Fruit fly (Drosophila melanogaster) Kc167 (cell line): ENCODE measurements around the gene CG17300.

Experiments used
- Myc ChIP-seq: fragments of >200 bp; optimal IDR thresholded peaks from 2 replicates; lab custom pipeline; 2017; ENCODE audit warnings: missing external identifiers
- Sin3A ChIP-seq: fragments of >200 bp; optimal IDR thresholded peaks from 2 replicates; lab custom pipeline; 2018; ENCODE audit warnings: missing external identifiers
- h ChIP-seq: fragments of >200 bp; optimal IDR thresholded peaks from 3 replicates; lab custom pipeline; 2018; ENCODE audit warnings: missing external identifiers
- insv ChIP-seq: fragments of >200 bp; optimal IDR thresholded peaks from 3 replicates; lab custom pipeline; 2018; ENCODE audit warnings: missing external identifiers
- psq ChIP-seq: fragments of >200 bp; optimal IDR thresholded peaks from 2 replicates; lab custom pipeline; 2017; ENCODE audit warnings: missing external identifiers
- ttk ChIP-seq: sonication (Bioruptor generic); optimal IDR thresholded peaks from 2 replicates; lab custom pipeline; 2017; ENCODE audit warnings: missing external identifiers

Gene CG17300

DNA sequence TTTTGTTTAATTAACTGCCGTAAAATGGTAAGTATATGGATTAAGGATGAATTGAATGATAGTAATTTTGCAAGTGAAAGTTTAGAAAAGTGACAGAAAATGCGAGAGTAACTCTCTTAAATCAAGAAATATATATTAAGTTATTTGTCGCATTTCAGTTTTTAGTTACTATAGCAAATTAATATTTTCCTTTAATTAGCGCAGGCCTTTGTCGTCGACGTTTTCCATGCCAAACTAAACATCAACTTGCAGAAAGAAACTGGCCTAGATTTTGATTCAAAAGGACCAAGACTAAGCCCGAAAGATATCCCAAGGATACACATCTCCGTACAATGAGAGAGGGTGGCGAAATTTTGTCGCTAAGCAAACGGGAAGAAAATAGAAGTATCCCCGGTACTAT, at the start of gene CG17300:
CG17300 (minus strand) TSS at position 101 of the 400 bp plus-strand sequence.
- TF ChIP-seq ttk (no peak), insv (lab: Kevin White, UChicago) (no peak), psq (no peak), Sin3A (lab: Kevin White, UChicago) (no peak), Myc (lab: Kevin White, UChicago) (no peak), h (lab: Kevin White, UChicago) (no peak)

DNA sequence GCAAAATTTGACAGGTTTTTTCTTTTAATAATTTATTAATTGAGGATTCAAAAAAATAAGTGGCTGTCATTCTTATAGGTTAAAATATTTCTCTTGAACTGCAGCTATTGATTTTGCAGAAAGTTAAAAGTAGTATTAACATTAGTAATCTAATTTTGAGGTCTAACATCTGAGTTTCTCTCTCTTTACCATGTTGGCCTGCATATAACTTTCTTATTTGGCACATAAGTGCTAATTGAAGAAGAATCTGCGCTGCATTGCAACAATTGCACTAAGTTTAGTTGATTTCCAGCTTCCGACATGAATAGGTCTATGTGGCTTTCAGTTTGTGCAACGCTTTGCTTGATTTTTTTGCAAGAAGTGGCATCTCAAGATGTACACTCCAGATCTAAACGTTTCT, 48.9 kb upstream of the CG17300 start, which contains the start of gene CG33262:
CG33262 (plus strand) TSS at position 301 of the 400 bp plus-strand sequence.
- no peak for TF ChIP-seq Myc (lab: Kevin White, UChicago)
- no peak for TF ChIP-seq Sin3A (lab: Kevin White, UChicago)
- no peak for TF ChIP-seq ttk
- no peak for TF ChIP-seq insv (lab: Kevin White, UChicago)
- no peak for TF ChIP-seq h (lab: Kevin White, UChicago)
- no peak for TF ChIP-seq psq

DNA sequence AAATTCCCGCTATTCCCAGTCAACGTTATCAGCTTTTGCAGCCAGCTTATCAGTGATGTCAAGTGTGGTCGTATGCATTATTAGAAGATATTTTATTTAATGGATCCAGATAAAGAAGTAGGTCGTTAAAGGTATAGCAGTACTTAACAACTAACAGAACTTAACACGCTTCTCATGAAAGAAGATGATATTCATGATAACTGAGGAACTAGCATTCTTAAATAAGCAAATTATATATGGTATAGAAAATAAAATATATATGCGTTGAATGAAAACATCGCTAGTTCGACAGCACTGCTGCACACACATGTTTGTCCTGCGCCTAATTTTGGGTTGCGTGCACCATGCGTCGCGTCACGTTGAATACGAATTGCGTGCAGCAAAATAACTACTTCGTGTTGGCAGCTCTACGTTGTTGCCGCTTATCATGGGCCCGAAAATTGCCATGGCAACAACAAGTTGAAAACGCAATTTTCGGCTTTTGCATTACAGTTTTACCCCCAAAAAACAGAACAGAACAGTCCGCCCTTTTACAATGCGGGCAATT, 48.4 kb upstream of the CG17300 start:
- no peak for TF ChIP-seq Sin3A (lab: Kevin White, UChicago)
- no peak for TF ChIP-seq h (lab: Kevin White, UChicago)
- no peak for TF ChIP-seq Myc (lab: Kevin White, UChicago)
- no peak for TF ChIP-seq psq
- TF ChIP-seq insv (lab: Kevin White, UChicago) = no peak
- no peak for TF ChIP-seq ttk

DNA sequence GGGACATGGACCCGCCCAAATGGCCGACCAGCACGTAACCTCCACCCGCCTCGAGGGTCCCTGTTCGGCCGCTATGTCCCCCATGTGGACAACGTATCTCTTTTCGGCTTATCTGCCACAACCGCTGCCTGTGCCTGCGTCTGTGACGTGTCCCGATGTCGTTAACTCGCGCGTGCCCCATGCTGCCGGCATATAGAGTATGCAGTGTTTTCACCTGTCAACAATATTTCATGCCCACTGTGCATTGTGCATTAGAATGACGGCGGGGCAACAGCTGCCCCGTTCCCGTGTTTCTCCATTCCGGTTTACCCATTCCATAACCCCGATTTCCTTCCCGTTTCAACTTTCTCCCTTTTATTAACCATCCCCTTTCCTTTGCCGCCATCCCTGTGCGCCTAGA, 47.8 kb upstream of the CG17300 start:
- TF ChIP-seq insv (lab: Kevin White, UChicago) (no peak), Sin3A (lab: Kevin White, UChicago) (no peak), ttk (no peak), Myc (lab: Kevin White, UChicago) (no peak), h (lab: Kevin White, UChicago) (no peak), psq (no peak)

DNA sequence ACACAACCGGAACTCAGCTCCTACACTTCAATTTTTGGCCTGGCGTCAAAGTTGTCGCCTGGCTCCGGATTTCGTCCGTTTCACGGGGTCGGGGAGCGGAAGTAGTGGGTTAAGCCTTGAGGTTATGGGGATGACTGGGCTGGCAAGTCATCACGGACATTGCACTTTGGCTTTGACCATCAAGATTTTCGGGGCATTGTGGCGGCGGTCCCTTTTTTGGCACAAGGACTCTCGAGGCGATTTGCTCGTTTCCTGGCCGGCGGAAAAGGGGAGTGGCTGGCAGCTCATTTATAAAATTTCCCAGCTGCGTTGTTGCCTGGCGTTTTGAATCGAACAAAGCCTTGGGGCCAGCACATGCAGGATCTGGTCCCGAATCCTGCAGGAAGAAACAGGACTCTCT, 46.1 kb upstream of the CG17300 start:
- no peak for TF ChIP-seq Myc (lab: Kevin White, UChicago)
- no peak for TF ChIP-seq ttk
- TF ChIP-seq h (lab: Kevin White, UChicago) = no peak
- no peak for TF ChIP-seq insv (lab: Kevin White, UChicago)
- TF ChIP-seq psq = no peak
- no peak for TF ChIP-seq Sin3A (lab: Kevin White, UChicago)

DNA sequence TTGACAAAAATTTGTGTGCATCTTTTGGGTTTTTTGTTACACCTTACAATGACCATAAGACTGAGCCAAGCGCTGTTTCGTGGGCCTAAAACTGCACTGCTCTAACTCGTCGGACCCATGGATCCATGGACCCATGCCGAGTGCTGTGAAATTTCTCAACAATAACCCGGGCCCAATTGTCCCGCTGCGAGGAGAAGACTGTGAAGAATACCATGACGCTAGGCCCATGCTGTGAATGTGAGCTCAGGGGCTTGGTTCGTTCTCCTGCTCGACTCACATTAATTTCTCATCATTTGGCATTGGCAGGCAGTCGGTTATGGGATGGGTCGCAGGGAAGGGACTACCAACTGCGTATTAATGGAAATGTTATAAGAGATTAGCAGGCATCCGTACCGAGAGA, 33.1 kb upstream of the CG17300 start:
- TF ChIP-seq Sin3A (lab: Kevin White, UChicago) = no peak
- no peak for TF ChIP-seq Myc (lab: Kevin White, UChicago)
- TF ChIP-seq insv (lab: Kevin White, UChicago) = no peak
- no peak for TF ChIP-seq psq
- no peak for TF ChIP-seq ttk
- TF ChIP-seq h (lab: Kevin White, UChicago) = no peak

DNA sequence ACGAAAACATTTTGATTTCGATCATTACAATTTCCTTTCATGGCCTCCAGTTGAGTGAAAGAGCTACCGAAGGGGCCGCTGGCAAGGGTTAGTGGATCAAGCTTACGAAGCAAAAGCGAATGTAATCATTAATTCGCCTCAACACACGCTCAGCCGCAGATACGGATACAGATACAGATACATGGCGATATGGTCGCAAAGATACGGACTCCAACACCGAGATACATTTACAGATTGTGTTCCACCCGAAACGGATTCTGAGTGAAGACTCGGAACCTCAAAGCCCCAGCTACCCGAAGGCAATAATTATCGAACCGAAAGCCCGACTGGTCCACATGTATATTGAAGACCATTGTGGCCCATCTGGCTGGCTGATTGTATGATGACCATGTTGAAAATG, 31.9 kb upstream of the CG17300 start:
- TF ChIP-seq Myc (lab: Kevin White, UChicago) (no peak), insv (lab: Kevin White, UChicago) (no peak), Sin3A (lab: Kevin White, UChicago) (no peak), psq (no peak), ttk (no peak), h (lab: Kevin White, UChicago) (no peak)

DNA sequence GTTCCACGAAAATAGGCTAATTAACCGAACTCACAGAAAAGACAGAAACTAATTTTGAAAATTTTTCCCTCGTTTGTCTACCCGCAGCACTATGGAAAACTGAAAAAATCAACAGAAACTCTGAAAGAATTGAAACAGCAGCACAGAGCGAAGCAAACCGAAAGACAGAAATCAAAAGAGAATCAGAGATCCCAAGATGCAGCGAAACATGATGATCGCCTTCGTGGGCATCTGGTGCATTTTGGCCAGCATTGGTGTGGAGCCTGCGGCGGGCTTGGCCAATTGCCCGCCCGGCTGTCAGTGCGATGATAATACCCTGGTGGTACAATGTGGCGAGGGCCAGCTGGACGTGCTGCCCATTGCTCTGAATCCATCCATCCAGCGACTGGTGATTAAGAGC, 28.0 kb upstream of the CG17300 start:
- TF ChIP-seq ttk (no peak), psq (no peak), Sin3A (lab: Kevin White, UChicago) (no peak), Myc (lab: Kevin White, UChicago) (no peak), insv (lab: Kevin White, UChicago) (no peak)

DNA sequence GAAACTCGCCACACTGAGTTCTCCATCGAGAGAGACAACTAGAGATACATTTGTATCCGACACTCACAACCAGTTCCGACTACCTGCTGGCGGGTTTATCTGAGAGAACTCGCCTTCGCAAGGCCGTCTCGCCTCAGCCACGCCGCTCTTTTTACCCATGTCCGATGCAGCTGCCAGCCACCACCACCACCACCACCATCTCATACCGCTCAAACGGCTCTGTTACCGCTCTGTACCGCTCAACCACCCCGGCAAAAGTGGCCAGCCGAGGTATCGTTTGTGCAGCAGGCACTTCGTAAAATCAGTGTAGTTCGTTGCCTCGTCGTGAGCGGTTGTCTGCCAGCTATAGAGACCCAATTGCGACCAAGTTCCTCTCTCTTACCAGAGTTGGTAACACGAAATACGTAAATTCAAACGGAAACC, 26.9 kb upstream of the CG17300 start, which contains the start of gene trn:
trn (plus strand) TSS at position 302 of the 423 bp plus-strand sequence.
- TF ChIP-seq insv (lab: Kevin White, UChicago) (no peak), Sin3A (lab: Kevin White, UChicago) (no peak), h (lab: Kevin White, UChicago) (no peak), Myc (lab: Kevin White, UChicago) (no peak), psq (no peak), ttk (no peak)

DNA sequence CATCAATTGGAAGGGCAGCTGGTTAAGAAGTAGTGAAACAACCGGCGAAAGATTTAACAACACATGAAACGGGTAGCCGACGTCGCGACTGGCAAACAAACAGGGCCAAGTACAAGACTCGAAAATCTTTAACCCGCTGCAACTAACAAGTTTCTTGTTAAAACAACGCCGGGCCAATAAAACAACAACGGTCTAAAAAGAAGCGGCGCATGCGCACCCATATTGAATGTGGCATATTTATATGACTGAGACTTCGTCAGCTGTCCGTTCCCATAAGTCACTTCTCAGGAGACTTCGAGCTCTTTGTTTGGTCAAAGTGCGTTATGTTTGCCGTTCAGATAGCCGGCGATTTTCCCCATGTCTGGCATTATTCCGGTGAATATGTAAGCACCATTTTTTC, 24.3 kb upstream of the CG17300 start:
- TF ChIP-seq h (lab: Kevin White, UChicago) (no peak), Sin3A (lab: Kevin White, UChicago) (no peak), insv (lab: Kevin White, UChicago) (no peak), psq (no peak), ttk (no peak), Myc (lab: Kevin White, UChicago) (no peak)

DNA sequence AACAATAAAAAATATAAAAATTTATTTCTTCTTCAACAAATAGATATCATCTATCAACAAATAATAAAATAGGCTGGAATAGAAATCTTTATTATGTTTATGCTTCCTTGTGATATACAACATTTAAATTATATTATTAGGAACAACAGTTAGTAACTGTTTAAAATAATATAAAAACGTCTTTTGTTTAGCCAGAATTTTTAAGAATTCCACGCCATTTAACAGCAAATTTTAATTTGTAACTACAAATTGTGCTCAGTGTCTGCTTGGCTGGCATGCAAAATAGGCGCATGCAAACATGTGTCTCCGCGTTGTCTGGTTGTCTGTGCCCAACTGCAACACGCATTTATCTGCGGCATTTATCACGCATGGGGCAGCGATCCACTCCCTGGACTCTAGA, 22.3 kb upstream of the CG17300 start:
- TF ChIP-seq ttk = no peak
- TF ChIP-seq h (lab: Kevin White, UChicago) = no peak
- TF ChIP-seq Sin3A (lab: Kevin White, UChicago) = no peak
- no peak for TF ChIP-seq Myc (lab: Kevin White, UChicago)

DNA sequence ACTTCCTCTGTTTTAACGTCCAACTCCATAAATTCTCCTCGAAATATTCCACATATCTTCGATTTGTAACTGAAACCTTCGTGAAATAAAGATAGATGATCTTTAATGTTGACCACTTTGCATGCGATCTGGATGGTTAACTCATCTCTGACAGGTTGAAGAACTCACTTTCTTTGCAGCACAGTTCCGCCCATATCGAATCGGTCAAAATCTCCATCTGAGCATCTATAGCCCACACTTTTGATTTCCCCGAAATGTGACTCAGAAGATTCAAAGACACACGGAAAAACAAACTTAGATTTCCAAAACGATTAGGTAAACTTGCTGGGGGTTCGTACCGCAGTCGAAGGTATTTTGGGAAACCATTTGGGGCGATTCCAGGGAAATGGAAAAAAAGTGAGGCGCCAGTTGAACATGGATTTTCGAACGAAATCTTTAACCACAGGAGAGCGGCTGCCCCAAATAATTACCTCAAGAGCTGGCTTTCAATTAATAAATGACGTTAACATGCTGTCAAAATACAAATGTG, 21.3 kb upstream of the CG17300 start:
- TF ChIP-seq ttk (no peak), Myc (lab: Kevin White, UChicago) (no peak), h (lab: Kevin White, UChicago) (no peak), Sin3A (lab: Kevin White, UChicago) (no peak), psq (no peak), insv (lab: Kevin White, UChicago) (no peak)
